Worm (Caenorhabditis elegans) whole organism, L3 larva: ENCODE results near the gene K02E11.3.

ENCODE experiments used
- R02D3.7 ChIP-seq: fragments of 150-350 bp; optimal IDR thresholded peaks from 2 replicates; lab custom pipeline; 2014; ENCODE audit warnings: missing biosample characterization, missing genetic modification characterization
- ZK546.5 ChIP-seq: sonication (generic microtip); optimal IDR thresholded peaks from 2 replicates; lab custom pipeline; 2017; ENCODE audit warnings: missing biosample characterization, missing genetic modification characterization
- aly-2 ChIP-seq: fragments of 150-350 bp; optimal IDR thresholded peaks from 2 replicates; lab custom pipeline; 2014; ENCODE audit warnings: missing biosample characterization, missing genetic modification characterization
- ama-1 ChIP-seq: fragments of 150-350 bp; optimal IDR thresholded peaks from 2 replicates; lab custom pipeline; 2018
- ceh-16 ChIP-seq: sonication (generic microtip); optimal IDR thresholded peaks from 2 replicates; lab custom pipeline; 2017; ENCODE audit warnings: missing biosample characterization, missing genetic modification characterization
- ceh-28 ChIP-seq: fragments of 150-350 bp; optimal IDR thresholded peaks from 2 replicates; lab custom pipeline; 2014; ENCODE audit warnings: missing biosample characterization, missing genetic modification reagents, missing genetic modification characterization
- ceh-82 ChIP-seq: fragments of 150-350 bp; optimal IDR thresholded peaks from 2 replicates; lab custom pipeline; 2014; ENCODE audit warnings: missing biosample characterization, missing genetic modification characterization
- ceh-9 ChIP-seq: sonication (generic microtip); optimal IDR thresholded peaks from 2 replicates; lab custom pipeline; 2018; ENCODE audit warnings: missing biosample characterization, missing genetic modification characterization
- daf-12 ChIP-seq: fragments of 150-350 bp; optimal IDR thresholded peaks from 2 replicates; lab custom pipeline; 2014; ENCODE audit warnings: missing biosample characterization, missing genetic modification reagents, missing genetic modification characterization
- elt-1 ChIP-seq: fragments of 150-350 bp; optimal IDR thresholded peaks from 2 replicates; lab custom pipeline; 2014; ENCODE audit warnings: missing biosample characterization, missing genetic modification characterization
- elt-2 ChIP-seq: sonication (generic microtip); optimal IDR thresholded peaks from 2 replicates; lab custom pipeline; 2016; ENCODE audit warnings: missing genetic modification reagents, mild to moderate bottlenecking, missing genetic modification characterization, missing compliant biosample characterization
- elt-3 ChIP-seq, 3 experiments: fragments of 150-350 bp in 1 of 3; sonication (generic microtip) in 2 of 3; optimal IDR thresholded peaks; 2 replicates in 2 of 3; 4 replicates in 1 of 3; lab custom pipeline; 2014 to 2017; ENCODE audit warnings: missing biosample characterization in 3 of 3, missing genetic modification characterization in 3 of 3
- eor-1 ChIP-seq, 2 experiments: fragments of 150-350 bp; optimal IDR thresholded peaks; 2 replicates each; lab custom pipeline; 2014 to 2018; ENCODE audit warnings: missing biosample characterization in 2 of 2, missing genetic modification characterization in 2 of 2
- fkh-10 ChIP-seq: sonication (generic microtip); optimal IDR thresholded peaks from 2 replicates; lab custom pipeline; 2017; ENCODE audit warnings: missing biosample characterization, missing genetic modification reagents, missing genetic modification characterization
- fkh-2 ChIP-seq: fragments of 150-350 bp; optimal IDR thresholded peaks from 2 replicates; lab custom pipeline; 2014; ENCODE audit warnings: missing biosample characterization, missing genetic modification reagents, missing genetic modification characterization
- fos-1 ChIP-seq: fragments of 150-350 bp; optimal IDR thresholded peaks from 2 replicates; lab custom pipeline; 2014; ENCODE audit warnings: missing biosample characterization, missing genetic modification characterization
- hmg-11 ChIP-seq: sonication (generic microtip); optimal IDR thresholded peaks from 2 replicates; lab custom pipeline; 2016; ENCODE audit warnings: missing genetic modification characterization, missing compliant biosample characterization
- jun-1 ChIP-seq: fragments of 150-350 bp; optimal IDR thresholded peaks from 2 replicates; lab custom pipeline; 2014; ENCODE audit warnings: missing biosample characterization, missing genetic modification reagents, missing genetic modification characterization
- lin-15B ChIP-seq: fragments of 150-350 bp; optimal IDR thresholded peaks from 2 replicates; lab custom pipeline; 2014; ENCODE audit warnings: missing biosample characterization, missing genetic modification characterization
- lin-39 ChIP-seq: fragments of 150-350 bp; optimal IDR thresholded peaks from 2 replicates; lab custom pipeline; 2018; ENCODE audit warnings: missing biosample characterization, missing genetic modification reagents, missing genetic modification characterization
- lsy-12 ChIP-seq: sonication (generic microtip); optimal IDR thresholded peaks from 2 replicates; lab custom pipeline; 2016; ENCODE audit warnings: mild to moderate bottlenecking, missing genetic modification characterization, missing compliant biosample characterization
- mml-1 ChIP-seq: fragments of 150-350 bp; sonication (generic microtip); optimal IDR thresholded peaks from 3 replicates; lab custom pipeline; 2014; ENCODE audit warnings: missing biosample characterization, missing genetic modification characterization
- nfya-1 ChIP-seq: sonication (generic microtip); optimal IDR thresholded peaks from 2 replicates; lab custom pipeline; 2017; ENCODE audit warnings: missing genetic modification characterization, mild to moderate bottlenecking, missing compliant biosample characterization, antibody characterized with exemption, moderate library complexity; ENCODE audit not compliant: insufficient read depth
- nhr-11 ChIP-seq: fragments of 150-350 bp; optimal IDR thresholded peaks from 2 replicates; lab custom pipeline; 2014; ENCODE audit warnings: missing biosample characterization, missing genetic modification characterization
- nhr-12 ChIP-seq: fragments of 150-350 bp; optimal IDR thresholded peaks from 2 replicates; lab custom pipeline; 2014; ENCODE audit warnings: missing biosample characterization, missing genetic modification characterization
- nhr-23 ChIP-seq: fragments of 150-350 bp; optimal IDR thresholded peaks from 2 replicates; lab custom pipeline; 2014; ENCODE audit warnings: missing biosample characterization, missing genetic modification reagents, missing genetic modification characterization
- nhr-25 ChIP-seq: sonication (generic microtip); optimal IDR thresholded peaks from 2 replicates; lab custom pipeline; 2017; ENCODE audit warnings: missing biosample characterization, missing genetic modification characterization
- nhr-28 ChIP-seq: fragments of 150-350 bp; optimal IDR thresholded peaks from 2 replicates; lab custom pipeline; 2014; ENCODE audit warnings: missing biosample characterization, missing genetic modification characterization
- nhr-67 ChIP-seq: fragments of 150-350 bp; optimal IDR thresholded peaks from 2 replicates; lab custom pipeline; 2014; ENCODE audit warnings: missing biosample characterization, missing genetic modification characterization
- nhr-76 ChIP-seq: fragments of 150-350 bp; sonication (generic microtip); optimal IDR thresholded peaks from 5 replicates; lab custom pipeline; 2014; ENCODE audit warnings: missing biosample characterization, missing genetic modification characterization
- nhr-77 ChIP-seq: fragments of 150-350 bp; optimal IDR thresholded peaks from 2 replicates; lab custom pipeline; 2014; ENCODE audit warnings: missing biosample characterization, missing genetic modification characterization
- pqm-1 ChIP-seq: fragments of 150-350 bp; optimal IDR thresholded peaks from 2 replicates; lab custom pipeline; 2017; ENCODE audit warnings: missing biosample characterization, missing genetic modification characterization, inconsistent platforms
- sea-2 ChIP-seq: fragments of 150-350 bp; sonication (generic microtip); optimal IDR thresholded peaks from 4 replicates; lab custom pipeline; 2014; ENCODE audit warnings: missing biosample characterization, missing genetic modification reagents, missing genetic modification characterization
- tbx-2 ChIP-seq: sonication (generic microtip); optimal IDR thresholded peaks from 2 replicates; lab custom pipeline; 2016; ENCODE audit warnings: mild to moderate bottlenecking, missing genetic modification characterization, missing compliant biosample characterization
- unc-39 ChIP-seq: sonication (generic microtip); optimal IDR thresholded peaks from 4 replicates; lab custom pipeline; 2017; ENCODE audit warnings: missing biosample characterization, missing genetic modification characterization
- unc-62 ChIP-seq: fragments of 150-350 bp; sonication (generic microtip); optimal IDR thresholded peaks from 4 replicates; lab custom pipeline; 2014; ENCODE audit warnings: missing biosample characterization, missing genetic modification reagents, missing genetic modification characterization
- zag-1 ChIP-seq: fragments of 150-350 bp; optimal IDR thresholded peaks from 2 replicates; lab custom pipeline; 2014; ENCODE audit warnings: missing biosample characterization, missing genetic modification characterization
- ztf-4 ChIP-seq: fragments of 150-350 bp; optimal IDR thresholded peaks from 2 replicates; lab custom pipeline; 2014; ENCODE audit warnings: missing biosample characterization, missing genetic modification characterization

Gene K02E11.3

DNA sequence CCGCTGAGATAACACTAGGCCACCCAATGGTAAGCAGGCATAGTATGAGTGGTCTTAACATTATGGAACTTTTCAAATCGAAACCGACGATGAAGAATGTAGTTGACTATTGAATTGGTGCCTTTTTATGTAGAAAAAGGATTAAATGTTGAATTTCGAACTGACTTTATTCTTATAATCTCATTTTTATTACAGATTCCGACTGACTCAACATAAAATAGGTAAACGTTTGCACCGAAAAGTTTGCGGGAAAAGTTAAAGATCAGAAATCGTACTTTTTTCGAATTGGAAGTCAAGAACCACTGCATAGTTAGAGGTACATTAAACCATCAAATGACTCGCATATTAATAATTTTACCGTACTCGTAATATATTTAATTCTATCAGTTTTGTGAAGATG, 7.6 kb upstream of the K02E11.3 start, which contains the start of gene K02E11.7:
Gene K02E11.7, minus strand, starts transcription at position 101 of the 400 bp plus-strand sequence.
- TF ChIP-seq tbx-2 (tag; lab: Kevin White, UChicago) (no peak), eor-1 (tag; optimal IDR thresholded peaks at IDR 0.05; lab: Kevin White, UChicago) (no peak), nhr-76 (no peak)

DNA sequence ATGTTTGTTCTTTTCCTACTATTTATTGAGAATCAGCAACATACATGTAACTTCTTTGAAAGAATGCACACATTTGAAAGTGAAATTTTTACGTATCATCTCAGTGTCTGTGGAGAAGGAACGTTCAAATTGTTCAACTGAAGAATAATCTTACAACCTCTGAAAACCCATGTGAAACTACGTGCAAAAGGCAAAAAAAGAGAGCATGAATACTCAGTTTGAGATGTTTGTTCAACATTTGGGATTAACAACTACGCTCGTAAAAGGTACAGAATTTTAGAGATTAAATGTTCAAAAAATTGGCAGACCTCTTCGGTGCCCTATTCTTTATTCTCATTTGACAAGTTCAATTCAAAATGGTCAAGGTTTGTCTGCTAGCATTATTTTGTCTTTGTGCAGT, 5.4 kb upstream of the K02E11.3 start, which contains the start of gene K02E11.5:
Gene K02E11.5, plus strand, starts transcription at position 301 of the 400 bp plus-strand sequence.
- TF ChIP-seq nhr-12 (tag; lab: Kevin White, UChicago), result no peak
- no peak for TF ChIP-seq fkh-2 (tag; lab: Kevin White, UChicago)
- TF ChIP-seq ceh-9 (tag; lab: Kevin White, UChicago), result no peak
- TF ChIP-seq elt-3 (tag; optimal IDR thresholded peaks at IDR 0.05; lab: Kevin White, UChicago), result no peak
- TF ChIP-seq eor-1 (tag; optimal IDR thresholded peaks at IDR 0.05; lab: Kevin White, UChicago), result no peak
- TF ChIP-seq jun-1, result no peak
- TF ChIP-seq aly-2 (tag; lab: Kevin White, UChicago), result no peak
- no peak for TF ChIP-seq ceh-82 (tag; lab: Kevin White, UChicago)
- TF ChIP-seq ztf-4 (tag; lab: Kevin White, UChicago), result no peak
- TF ChIP-seq R02D3.7 (tag; lab: Kevin White, UChicago), result no peak
- TF ChIP-seq nfya-1 (tag; lab: Kevin White, UChicago), result no peak
- TF ChIP-seq ceh-28, result no peak
- TF ChIP-seq unc-62 (GFP tag; lab: Kevin White, UChicago), result no peak
- no peak for TF ChIP-seq elt-2 (tag; lab: Kevin White, UChicago)
- TF ChIP-seq nhr-67 (tag; lab: Kevin White, UChicago), result no peak
- TF ChIP-seq nhr-77, result no peak

DNA sequence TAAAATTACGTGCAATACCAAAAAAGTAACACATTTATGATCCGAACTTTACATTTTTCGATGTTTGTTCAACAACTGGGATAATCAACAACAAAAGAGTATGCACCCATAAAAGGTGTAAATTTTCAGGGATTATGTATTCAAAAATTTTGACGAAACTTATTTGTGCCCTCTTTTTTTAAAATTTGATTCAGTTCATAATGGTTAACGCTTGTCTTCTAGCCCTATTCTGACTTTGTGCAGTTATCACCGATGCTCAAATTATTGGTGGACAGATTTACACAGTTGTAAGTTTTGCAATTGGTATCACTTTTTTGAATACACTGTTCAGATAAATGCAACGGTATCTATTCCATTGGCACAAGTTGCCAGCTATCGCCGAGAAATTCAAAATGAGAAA, 2.0 kb upstream of the K02E11.3 start, which contains the start of gene K02E11.6:
Gene K02E11.6, plus strand, starts transcription at position 149 of the 400 bp plus-strand sequence.
- TF ChIP-seq ZK546.5 (tag; lab: Kevin White, UChicago), result no peak
- TF ChIP-seq hmg-11 (tag; lab: Kevin White, UChicago), result no peak
- no peak for TF ChIP-seq elt-1 (tag; lab: Kevin White, UChicago)
- TF ChIP-seq nhr-12 (tag; lab: Kevin White, UChicago), result no peak
- no peak for TF ChIP-seq tbx-2 (tag; lab: Kevin White, UChicago)

DNA sequence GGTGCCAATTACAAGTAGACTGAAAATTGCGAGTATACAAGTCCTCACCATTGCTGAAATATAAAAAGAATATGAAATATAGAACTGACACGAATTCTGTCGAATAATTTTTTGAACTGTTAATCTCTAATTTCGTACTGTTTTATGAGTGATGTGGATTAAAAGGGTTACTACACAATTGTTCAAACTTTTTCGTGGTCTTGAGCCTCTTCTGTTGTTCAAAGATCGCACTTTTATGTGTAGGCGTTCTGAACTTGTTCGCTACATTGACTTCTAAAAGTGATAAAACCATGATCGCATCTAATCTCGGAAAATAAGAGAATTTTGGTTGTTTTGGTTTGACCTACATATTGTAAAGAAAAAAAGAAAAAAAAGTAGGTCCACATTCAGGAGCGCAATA, 1.4 kb upstream of the K02E11.3 start, which contains the start of gene K02E11.4:
Gene K02E11.4, minus strand, starts transcription at position 101 of the 400 bp plus-strand sequence.
- no peak for TF ChIP-seq ceh-28
- TF ChIP-seq elt-3 (tag; optimal IDR thresholded peaks at IDR 0.05; lab: Kevin White, UChicago), result no peak
- no peak for TF ChIP-seq nhr-28
- TF ChIP-seq ceh-16 (tag; lab: Kevin White, UChicago), result no peak
- no peak for TF ChIP-seq pqm-1
- no peak for TF ChIP-seq ZK546.5 (tag; lab: Kevin White, UChicago)
- TF ChIP-seq daf-12, result no peak
- no peak for TF ChIP-seq eor-1 (tag; optimal IDR thresholded peaks at IDR 0.05; lab: Kevin White, UChicago)
- TF ChIP-seq nhr-12 (tag; lab: Kevin White, UChicago), result no peak
- TF ChIP-seq nhr-11 (tag; lab: Kevin White, UChicago), result no peak
- no peak for TF ChIP-seq sea-2 (GFP tag; lab: Kevin White, UChicago)
- TF ChIP-seq fkh-10, result no peak
- no peak for TF ChIP-seq nhr-67 (tag; lab: Kevin White, UChicago)
- TF ChIP-seq lin-15B (tag; lab: Kevin White, UChicago), result no peak
- TF ChIP-seq nhr-77, result no peak
- TF ChIP-seq ceh-9 (tag; lab: Kevin White, UChicago), result no peak
- TF ChIP-seq nhr-25 (tag; lab: Kevin White, UChicago), result no peak
- TF ChIP-seq fkh-2 (tag; lab: Kevin White, UChicago), result no peak

DNA sequence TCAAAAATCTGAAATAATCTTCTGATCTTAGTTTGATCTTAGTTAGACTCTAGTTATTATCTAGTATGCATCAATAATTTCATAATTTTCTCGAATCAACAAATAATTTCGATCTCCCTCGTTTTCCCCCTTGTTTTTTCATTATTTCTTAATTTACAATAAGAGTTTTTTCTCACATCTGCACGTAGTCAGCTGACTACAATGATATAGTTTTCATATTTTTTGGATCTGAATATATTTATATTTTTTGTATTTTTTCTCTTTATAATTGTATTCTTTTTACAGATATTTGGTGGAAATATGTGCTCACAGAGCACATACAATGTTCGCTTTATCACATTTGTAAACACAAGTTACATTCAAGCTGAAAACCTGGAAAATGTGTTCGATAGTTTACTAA, 2.8 kb downstream of the K02E11.3 start, which contains the start of gene sre-7:
Gene sre-7, plus strand, starts transcription at position 301 of the 400 bp plus-strand sequence.
- no peak for TF ChIP-seq zag-1
- TF ChIP-seq hmg-11 (tag; lab: Kevin White, UChicago), result no peak
- TF ChIP-seq nhr-67 (tag; lab: Kevin White, UChicago), result no peak
- TF ChIP-seq ceh-16 (tag; lab: Kevin White, UChicago), result no peak
- TF ChIP-seq fkh-10, result no peak
- TF ChIP-seq unc-39 (tag; lab: Kevin White, UChicago), result no peak
- TF ChIP-seq lin-39 (tag; lab: Kevin White, UChicago), result no peak
- TF ChIP-seq lsy-12, result no peak
- TF ChIP-seq lin-15B (tag; lab: Kevin White, UChicago), result no peak
- TF ChIP-seq tbx-2 (tag; lab: Kevin White, UChicago), result no peak
- no peak for TF ChIP-seq ama-1 (lab: Kevin White, UChicago)
- no peak for TF ChIP-seq fkh-2 (tag; lab: Kevin White, UChicago)
- TF ChIP-seq jun-1, result no peak
- TF ChIP-seq fos-1 (tag; lab: Kevin White, UChicago), result no peak
- no peak for TF ChIP-seq nhr-23 (tag; lab: Kevin White, UChicago)
- no peak for TF ChIP-seq pqm-1
- no peak for TF ChIP-seq mml-1 (tag; lab: Kevin White, UChicago)
- no peak for TF ChIP-seq nhr-12 (tag; lab: Kevin White, UChicago)
- no peak for TF ChIP-seq aly-2 (tag; lab: Kevin White, UChicago)
